Fruit fly (Drosophila melanogaster) whole organism, embryonic: ENCODE results near the gene ph-d.

Experiments used
- Asciz ChIP-seq: fragments of 200-800 bp; sonication (Bioruptor generic); optimal IDR thresholded peaks from 2 replicates; lab custom pipeline; 2017; ENCODE audit warnings: missing biosample characterization, mild to moderate bottlenecking, missing genetic modification characterization, missing genetic modification reagents
- C15 ChIP-seq: fragments of 200-800 bp; sonication (Bioruptor generic); IDR thresholded peaks from 3 replicates; pipeline ENCODE4 v1.3.6; 2022; ENCODE audit warnings: missing biosample characterization, missing genetic modification characterization
- CG10209 ChIP-seq: fragments of 200-800 bp; sonication (Bioruptor generic); optimal IDR thresholded peaks from 3 replicates; lab custom pipeline; 2017; ENCODE audit warnings: missing biosample characterization, mild to moderate bottlenecking, missing genetic modification characterization, missing genetic modification reagents
- CG10543 ChIP-seq: fragments of 200-800 bp; sonication (Bioruptor generic); optimal IDR thresholded peaks from 3 replicates; lab custom pipeline; 2017; ENCODE audit warnings: missing biosample characterization, mild to moderate bottlenecking, missing genetic modification characterization, moderate library complexity
- CG13287 ChIP-seq: fragments of 200-800 bp; sonication (Bioruptor generic); IDR thresholded peaks from 2 replicates; pipeline ENCODE4 v1.3.6; 2022; ENCODE audit warnings: missing biosample characterization, missing genetic modification characterization; ENCODE audit not compliant: partially characterized antibody
- CG15269 ChIP-seq: fragments of 200-800 bp; sonication (Bioruptor generic); optimal IDR thresholded peaks from 2 replicates; lab custom pipeline; 2018; ENCODE audit warnings: missing biosample characterization, mild to moderate bottlenecking, missing genetic modification characterization, moderate library complexity
- CG17186 ChIP-seq: fragments of 200-800 bp; sonication (Bioruptor generic); optimal IDR thresholded peaks from 3 replicates; lab custom pipeline; 2017; ENCODE audit warnings: missing biosample characterization, missing genetic modification reagents, missing genetic modification characterization
- CG17328 ChIP-seq: fragments of 200-800 bp; sonication (Bioruptor generic); IDR thresholded peaks from 2 replicates; pipeline ENCODE4 v1.3.6; 2022; ENCODE audit warnings: missing biosample characterization, missing genetic modification characterization
- CG17359 ChIP-seq: fragments of 200-800 bp; sonication (Bioruptor generic); optimal IDR thresholded peaks from 3 replicates; lab custom pipeline; 2018; ENCODE audit warnings: missing biosample characterization, mild to moderate bottlenecking, missing genetic modification characterization, moderate library complexity
- CG17385 ChIP-seq: fragments of 200-800 bp; sonication (Bioruptor generic); optimal IDR thresholded peaks from 3 replicates; lab custom pipeline; 2018; ENCODE audit warnings: missing biosample characterization, mild to moderate bottlenecking, missing genetic modification characterization
- CG2202 ChIP-seq: fragments of 200-800 bp; sonication (Bioruptor generic); optimal IDR thresholded peaks from 2 replicates; lab custom pipeline; 2018; ENCODE audit warnings: missing biosample characterization, mild to moderate bottlenecking, missing genetic modification characterization
- CG3995 ChIP-seq: fragments of 200-800 bp; sonication (Bioruptor generic); optimal IDR thresholded peaks from 3 replicates; lab custom pipeline; 2016; ENCODE audit warnings: missing biosample characterization, missing genetic modification characterization
- CG42726 ChIP-seq: fragments of 200-800 bp; sonication (Bioruptor generic); IDR thresholded peaks from 2 replicates; pipeline ENCODE4 v1.3.6; 2022; ENCODE audit warnings: missing biosample characterization, missing genetic modification characterization; ENCODE audit not compliant: partially characterized antibody
- CG43689 ChIP-seq: fragments of 200-800 bp; sonication (Bioruptor generic); IDR thresholded peaks from 2 replicates; pipeline ENCODE4 v1.3.6; 2022; ENCODE audit warnings: missing biosample characterization, missing genetic modification characterization
- CG4424 ChIP-seq: fragments of 200-800 bp; sonication (Bioruptor generic); optimal IDR thresholded peaks from 3 replicates; lab custom pipeline; 2016; ENCODE audit warnings: missing biosample characterization, missing genetic modification characterization
- CG4707 ChIP-seq: fragments of 200-800 bp; sonication (Bioruptor generic); optimal IDR thresholded peaks from 2 replicates; lab custom pipeline; 2018; ENCODE audit warnings: missing biosample characterization, mild to moderate bottlenecking, missing genetic modification characterization, moderate library complexity
- CG6683 ChIP-seq: fragments of 200-800 bp; sonication (Bioruptor generic); optimal IDR thresholded peaks from 2 replicates; lab custom pipeline; 2017; ENCODE audit warnings: missing biosample characterization, mild to moderate bottlenecking, missing genetic modification characterization, missing genetic modification reagents
- CG6791 ChIP-seq: fragments of 200-800 bp; sonication (Bioruptor generic); IDR thresholded peaks from 3 replicates; pipeline ENCODE4 v1.3.6; 2022; ENCODE audit warnings: missing biosample characterization, missing genetic modification characterization; ENCODE audit not compliant: partially characterized antibody
- CG7928 ChIP-seq: fragments of 200-800 bp; sonication (Bioruptor generic); optimal IDR thresholded peaks from 2 replicates; lab custom pipeline; 2017; ENCODE audit warnings: missing biosample characterization, mild to moderate bottlenecking, missing genetic modification characterization
- CG8290 ChIP-seq, 3 experiments: fragments of 200-800 bp; sonication (Bioruptor generic); optimal IDR thresholded peaks; 2 replicates each; lab custom pipeline; 2016 to 2019; ENCODE audit warnings: missing biosample characterization in 3 of 3, missing genetic modification characterization in 3 of 3, mild to moderate bottlenecking in 2 of 3, moderate library complexity in 1 of 3
- CG9609 ChIP-seq: fragments of 200-800 bp; sonication (Bioruptor generic); optimal IDR thresholded peaks from 3 replicates; lab custom pipeline; 2016; ENCODE audit warnings: missing biosample characterization, missing genetic modification characterization
- D19A ChIP-seq: fragments of 200-800 bp; optimal IDR thresholded peaks from 3 replicates; lab custom pipeline; 2019; ENCODE audit warnings: missing biosample characterization, mild to moderate bottlenecking, missing genetic modification characterization, moderate library complexity
- Dip3 ChIP-seq: fragments of 200-800 bp; sonication (Bioruptor generic); optimal IDR thresholded peaks from 3 replicates; lab custom pipeline; 2016; ENCODE audit warnings: missing biosample characterization, missing genetic modification characterization
- HLH3B ChIP-seq: fragments of 200-800 bp; sonication (Bioruptor generic); IDR thresholded peaks from 2 replicates; pipeline ENCODE4 v1.3.6; 2022; ENCODE audit warnings: missing biosample characterization, missing genetic modification characterization
- Mad ChIP-seq: fragments of 200-800 bp; sonication (Bioruptor generic); optimal IDR thresholded peaks from 2 replicates; lab custom pipeline; 2016; ENCODE audit warnings: missing biosample characterization, missing genetic modification characterization
- Meics ChIP-seq: fragments of 200-800 bp; sonication (Bioruptor generic); optimal IDR thresholded peaks from 2 replicates; lab custom pipeline; 2017; ENCODE audit warnings: missing biosample characterization, mild to moderate bottlenecking, missing genetic modification characterization
- Opbp ChIP-seq: fragments of 200-800 bp; sonication (Bioruptor generic); IDR thresholded peaks from 3 replicates; pipeline ENCODE4 v1.3.6; 2022; ENCODE audit warnings: missing biosample characterization, missing genetic modification characterization; ENCODE audit not compliant: partially characterized antibody
- abd-A ChIP-seq: fragments of 200-800 bp; sonication (Bioruptor generic); optimal IDR thresholded peaks from 3 replicates; lab custom pipeline; 2019; ENCODE audit warnings: missing biosample characterization, mild to moderate bottlenecking, missing genetic modification characterization, moderate library complexity
- btn ChIP-seq: fragments of 200-800 bp; sonication (Bioruptor generic); optimal IDR thresholded peaks from 2 replicates; lab custom pipeline; 2016; ENCODE audit warnings: missing biosample characterization, missing genetic modification characterization
- chm ChIP-seq: fragments of 200-800 bp; sonication (Bioruptor generic); IDR thresholded peaks from 2 replicates; pipeline ENCODE4 v1.3.6; 2022; ENCODE audit warnings: missing biosample characterization, missing genetic modification characterization
- chn ChIP-seq: fragments of 200-800 bp; sonication (Bioruptor generic); optimal IDR thresholded peaks from 2 replicates; lab custom pipeline; 2016; ENCODE audit warnings: missing biosample characterization, missing genetic modification characterization
- dati ChIP-seq: fragments of 200-800 bp; sonication (Bioruptor generic); IDR thresholded peaks from 2 replicates; pipeline ENCODE4 v1.3.6; 2022; ENCODE audit warnings: missing biosample characterization, missing genetic modification characterization
- dm ChIP-seq: fragments of 200-800 bp; sonication (Bioruptor generic); optimal IDR thresholded peaks from 3 replicates; lab custom pipeline; 2016; ENCODE audit warnings: missing biosample characterization, missing genetic modification characterization
- ems ChIP-seq: fragments of 200-800 bp; sonication (Bioruptor generic); optimal IDR thresholded peaks from 3 replicates; lab custom pipeline; 2016; ENCODE audit warnings: missing biosample characterization, missing genetic modification characterization
- ftz-f1 ChIP-seq: fragments of 200-800 bp; sonication (Bioruptor generic); optimal IDR thresholded peaks from 2 replicates; lab custom pipeline; 2016; ENCODE audit warnings: missing biosample characterization, missing genetic modification characterization
- fu2 ChIP-seq: fragments of 200-800 bp; sonication (Bioruptor generic); optimal IDR thresholded peaks from 2 replicates; lab custom pipeline; 2016; ENCODE audit warnings: missing biosample characterization, missing genetic modification characterization
- gro ChIP-seq: fragments of 200-800 bp; sonication (Bioruptor generic); optimal IDR thresholded peaks from 2 replicates; lab custom pipeline; 2016; ENCODE audit warnings: missing biosample characterization, missing genetic modification characterization
- jumu ChIP-seq: fragments of 200-800 bp; sonication (Bioruptor generic); optimal IDR thresholded peaks from 3 replicates; lab custom pipeline; 2016; ENCODE audit warnings: missing biosample characterization, missing genetic modification characterization
- pho ChIP-seq: fragments of 200-800 bp; sonication (Bioruptor generic); optimal IDR thresholded peaks from 2 replicates; lab custom pipeline; 2016; ENCODE audit warnings: missing biosample characterization, missing genetic modification characterization
- pum ChIP-seq: fragments of 200-800 bp; sonication (Bioruptor generic); optimal IDR thresholded peaks from 2 replicates; lab custom pipeline; 2016; ENCODE audit warnings: missing biosample characterization, missing genetic modification characterization
- rib ChIP-seq: fragments of 200-800 bp; sonication (Bioruptor generic); IDR thresholded peaks from 2 replicates; pipeline ENCODE4 v1.3.6; 2022; ENCODE audit warnings: missing biosample characterization, missing genetic modification characterization
- sisA ChIP-seq: fragments of 200-800 bp; sonication (Bioruptor generic); IDR thresholded peaks from 2 replicates; pipeline ENCODE4 v1.3.6; 2022; ENCODE audit warnings: missing biosample characterization, missing genetic modification characterization
- slbo ChIP-seq: fragments of 200-800 bp; sonication (Bioruptor generic); IDR thresholded peaks from 2 replicates; pipeline ENCODE4 v1.3.6; 2022; ENCODE audit warnings: missing biosample characterization, missing genetic modification characterization
- ssp ChIP-seq: fragments of 200-800 bp; sonication (Bioruptor generic); IDR thresholded peaks from 2 replicates; pipeline ENCODE4 v1.3.6; 2022; ENCODE audit warnings: missing biosample characterization, missing genetic modification characterization
- stwl ChIP-seq: fragments of 200-800 bp; sonication (Bioruptor generic); optimal IDR thresholded peaks from 3 replicates; lab custom pipeline; 2018; ENCODE audit warnings: missing biosample characterization, mild to moderate bottlenecking, missing genetic modification characterization, moderate library complexity
- toy ChIP-seq: fragments of 200-800 bp; sonication (Bioruptor generic); IDR thresholded peaks from 2 replicates; pipeline ENCODE4 v1.3.6; 2022; ENCODE audit warnings: missing biosample characterization, missing genetic modification characterization
- twi ChIP-seq: fragments of 200-800 bp; optimal IDR thresholded peaks from 2 replicates; lab custom pipeline; 2019; ENCODE audit warnings: missing biosample characterization, mild to moderate bottlenecking, missing genetic modification characterization, moderate library complexity
- vfl ChIP-seq: fragments of 200-800 bp; sonication (Bioruptor generic); optimal IDR thresholded peaks from 2 replicates; lab custom pipeline; 2016; ENCODE audit warnings: missing biosample characterization, missing genetic modification characterization
- zfh1 ChIP-seq: fragments of 200-800 bp; sonication (Bioruptor generic); IDR thresholded peaks from 3 replicates; pipeline ENCODE4 v1.3.6; 2022; ENCODE audit warnings: missing biosample characterization, missing genetic modification characterization

ph-d gene

dm6 chrX:2094072-2094761, 28.9 kb downstream of the ph-d start, which contains the start of gene csw (continued):
- peak; percentile 27; the same call in 1 of the 2 replicates for TF ChIP-seq sisA (GFP tag; lab: Robert Waterston, UW)
- TF ChIP-seq jumu (GFP tag; lab: Kevin White, UChicago) = peak; percentile 42
- TF ChIP-seq Opbp (GFP tag; lab: Robert Waterston, UW) = 0 out of 3 replicates have a peak, but pooled peaks have one; percentile 50
- peak; percentile 71 for TF ChIP-seq gro (GFP tag; lab: Kevin White, UChicago)
- no peak for TF ChIP-seq chm (GFP tag; lab: Robert Waterston, UW)
- no peak for TF ChIP-seq twi (tag; lab: Kevin White, UChicago)
- TF ChIP-seq CG17359 = peak; percentile 38
- peak; percentile 54; the same call in 2 of the 3 replicates for TF ChIP-seq zfh1
- TF ChIP-seq pho = peak; percentile 46
- no peak for TF ChIP-seq btn (GFP tag; lab: Kevin White, UChicago)
- no peak for TF ChIP-seq CG6683 (GFP tag; lab: Kevin White, UChicago)
- peak; percentile 53 for TF ChIP-seq Asciz
- peak; percentile 53 for TF ChIP-seq pum (GFP tag; lab: Kevin White, UChicago)
- TF ChIP-seq toy = 0 out of 2 replicates have a peak, but pooled peaks have one; percentile 26
- TF ChIP-seq rib (GFP tag; lab: Robert Waterston, UW) = no peak
- no peak for TF ChIP-seq CG2202 (tag; lab: Kevin White, UChicago)
- peak; percentile 20 for TF ChIP-seq CG3995
- no peak for TF ChIP-seq CG4707 (GFP tag; lab: Kevin White, UChicago)
- TF ChIP-seq CG42726 (GFP tag; lab: Robert Waterston, UW) = peak; percentile 67
- no peak for TF ChIP-seq HLH3B (GFP tag; lab: Robert Waterston, UW)
- peak; percentile 5 for TF ChIP-seq CG15269 (tag; lab: Kevin White, UChicago)
- no peak for TF ChIP-seq D19A
- TF ChIP-seq ftz-f1 = peak; percentile 67
- TF ChIP-seq Meics (GFP tag; lab: Kevin White, UChicago) = peak; percentile 11
- TF ChIP-seq Dip3 = peak; percentile 3
- TF ChIP-seq CG10543 (GFP tag; lab: Kevin White, UChicago) = peak; percentile 72
- TF ChIP-seq slbo (GFP tag; lab: Robert Waterston, UW) = peak; percentile 76
- no peak for TF ChIP-seq CG43689
- 0 out of 3 replicates have a peak, but pooled peaks have one; percentile 31 for TF ChIP-seq CG6791 (GFP tag; lab: Robert Waterston, UW)
- TF ChIP-seq stwl (tag; lab: Kevin White, UChicago) = peak; percentile 54
- TF ChIP-seq ems (GFP tag; lab: Kevin White, UChicago) = peak; percentile 34
- TF ChIP-seq CG10209 (GFP tag; lab: Kevin White, UChicago) = no peak
- peak; percentile 24; the same call in 1 of the 2 replicates for TF ChIP-seq CG13287 (GFP tag; lab: Robert Waterston, UW)
- peak; percentile 43 for TF ChIP-seq CG7928 (GFP tag; lab: Kevin White, UChicago)
- TF ChIP-seq CG8290 (GFP tag; optimal IDR thresholded peaks at IDR 0.05; lab: Kevin White, UChicago) = peak; percentile 38
- TF ChIP-seq CG8290 (tag; optimal IDR thresholded peaks at IDR 0.05; lab: Kevin White, UChicago) = peak in 1 of 2 experiments; percentile 78
- no peak for TF ChIP-seq C15
- peak; percentile 79 for TF ChIP-seq CG17186 (GFP tag; lab: Kevin White, UChicago)
- TF ChIP-seq dati = no peak
- peak; percentile 65 for TF ChIP-seq CG9609 (GFP tag; lab: Kevin White, UChicago)
- peak; percentile 3 for TF ChIP-seq CG4424 (GFP tag; lab: Kevin White, UChicago)
- peak; percentile 32 for TF ChIP-seq vfl
- TF ChIP-seq abd-A = peak; percentile 0
- peak; percentile 19; the same call in 1 of the 2 replicates for TF ChIP-seq ssp (GFP tag; lab: Robert Waterston, UW)
- TF ChIP-seq CG17385 (GFP tag; lab: Kevin White, UChicago) = no peak
- TF ChIP-seq chn (GFP tag; lab: Kevin White, UChicago) = no peak
- peak; percentile 65 for TF ChIP-seq dm (GFP tag; lab: Kevin White, UChicago)
- peak; percentile 40; the same call in 1 of the 2 replicates for TF ChIP-seq CG17328 (GFP tag; lab: Robert Waterston, UW)
- TF ChIP-seq Mad (GFP tag; lab: Kevin White, UChicago) = peak; percentile 12
- peak; percentile 41 for TF ChIP-seq fu2 (GFP tag; lab: Kevin White, UChicago)
